In the genomic region with DNA sequence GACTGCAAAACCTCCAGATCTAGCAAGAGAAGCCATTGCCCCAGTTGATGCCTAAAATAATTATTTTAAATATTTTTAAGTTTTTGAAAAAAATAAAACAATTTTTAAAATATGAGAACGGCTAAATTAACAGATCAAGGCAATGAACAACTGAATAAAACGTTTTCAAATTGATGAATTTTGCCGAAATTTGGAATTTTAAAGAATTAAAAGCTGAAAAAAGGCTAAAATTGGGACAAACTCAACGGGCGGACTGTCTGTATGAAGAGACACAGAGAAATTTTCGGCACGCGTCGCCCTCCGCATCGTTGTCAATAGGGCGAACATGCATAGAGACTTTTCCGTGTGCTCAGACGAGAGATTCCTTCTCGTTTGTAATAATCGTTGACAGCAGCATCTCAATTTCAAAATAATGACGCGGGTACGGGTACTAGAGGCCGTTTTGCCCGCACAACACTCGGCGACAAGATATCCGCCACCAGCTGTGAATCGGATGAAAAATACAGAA, we compare ENCODE assay signal across 4 worm cellular contexts.
TF ChIP-seq lines count a peak whose summit lies in the region.

isp-1 (minus strand) TSS at position 51 of the 508 bp plus-strand sequence.
islo-1 (plus strand) TSS at position 385 of the 508 bp plus-strand sequence.

TF ChIP-seq in whole organism, L2 larva, 48 proteins besides CTCF, POLR2A, EP300 and RAD21:
- TF ChIP-seq ztf-1 (GFP tag; conservative IDR thresholded peaks at IDR 0.05; lab: Robert Waterston, UW) = no peak
- peak in 1 of 2 experiments; percentile 44 for TF ChIP-seq mdl-1 (tag; optimal IDR thresholded peaks at IDR 0.05; lab: Kevin White, UChicago)
- TF ChIP-seq nhr-129 (tag; optimal IDR thresholded peaks at IDR 0.05; lab: Kevin White, UChicago) = peak; percentile 80
- peak; percentile 45 for TF ChIP-seq fos-1 (tag; optimal IDR thresholded peaks at IDR 0.05; lab: Kevin White, UChicago)
- TF ChIP-seq unc-55 (GFP tag; optimal IDR thresholded peaks at IDR 0.05; lab: Kevin White, UChicago) = peak; percentile 76
- peak; percentile 20 for TF ChIP-seq nhr-25 (tag; optimal IDR thresholded peaks at IDR 0.05; lab: Kevin White, UChicago)
- no peak for TF ChIP-seq R02D3.7 (tag; optimal IDR thresholded peaks at IDR 0.05; lab: Kevin White, UChicago)
- peak; percentile 6 for TF ChIP-seq sma-9 (GFP tag; optimal IDR thresholded peaks at IDR 0.05; lab: Kevin White, UChicago)
- TF ChIP-seq sma-9 (tag; optimal IDR thresholded peaks at IDR 0.05; lab: Kevin White, UChicago) = no peak
- TF ChIP-seq crh-2 (tag; optimal IDR thresholded peaks at IDR 0.05; lab: Kevin White, UChicago) = peak; percentile 58
- peak; percentile 81 for TF ChIP-seq C34F6.9 (tag; optimal IDR thresholded peaks at IDR 0.05; lab: Kevin White, UChicago)
- peak; percentile 36 for TF ChIP-seq lin-11 (tag; optimal IDR thresholded peaks at IDR 0.05; lab: Kevin White, UChicago)
- TF ChIP-seq F13H6.1 (tag; optimal IDR thresholded peaks at IDR 0.05; lab: Kevin White, UChicago) = peak; percentile 43
- peak in 1 of 2 experiments; percentile 69 for TF ChIP-seq lsy-2 (tag; optimal IDR thresholded peaks at IDR 0.05; lab: Kevin White, UChicago)
- TF ChIP-seq snpc-4 (tag; optimal IDR thresholded peaks at IDR 0.05; lab: Kevin White, UChicago) = no peak
- no peak for TF ChIP-seq zag-1 (tag; optimal IDR thresholded peaks at IDR 0.05; lab: Kevin White, UChicago)

TF ChIP-seq in whole organism, L4 larva, 104 proteins besides CTCF, POLR2A, EP300 and RAD21 (continues in another document):
- TF ChIP-seq T26A8.4 (GFP tag; IDR thresholded peaks at IDR 0.05; lab: Robert Waterston, UW) = no peak
- TF ChIP-seq spr-1 (tag; optimal IDR thresholded peaks at IDR 0.05; lab: Kevin White, UChicago) = no peak
- no peak for TF ChIP-seq Y105C5A.15 (GFP tag; IDR thresholded peaks at IDR 0.05; lab: Robert Waterston, UW)
- peak; percentile 69 for TF ChIP-seq mep-1 (tag; optimal IDR thresholded peaks at IDR 0.05; lab: Kevin White, UChicago)
- TF ChIP-seq ztf-11 (tag; optimal IDR thresholded peaks at IDR 0.05; lab: Kevin White, UChicago) = no peak
- no peak for TF ChIP-seq daf-16 (GFP tag; optimal IDR thresholded peaks at IDR 0.05; lab: Kevin White, UChicago)
- TF ChIP-seq daf-16 (tag; optimal IDR thresholded peaks at IDR 0.05; lab: Kevin White, UChicago) = peak; percentile 55
- TF ChIP-seq rbr-2 (tag; optimal IDR thresholded peaks at IDR 0.05; lab: Kevin White, UChicago) = peak; percentile 29
- peak; percentile 35 for TF ChIP-seq unc-130 (GFP tag; optimal IDR thresholded peaks at IDR 0.05; lab: Kevin White, UChicago)
- TF ChIP-seq attf-4 (tag; optimal IDR thresholded peaks at IDR 0.05; lab: Kevin White, UChicago) = no peak
- TF ChIP-seq F10B5.3 (tag; optimal IDR thresholded peaks at IDR 0.05; lab: Kevin White, UChicago) = no peak
- TF ChIP-seq pqm-1 (tag; optimal IDR thresholded peaks at IDR 0.05; lab: Kevin White, UChicago) = no peak
- TF ChIP-seq fos-1 (tag; optimal IDR thresholded peaks at IDR 0.05; lab: Kevin White, UChicago) = no peak
- no peak for TF ChIP-seq Y75B8A.6 (GFP tag; IDR thresholded peaks at IDR 0.05; lab: Robert Waterston, UW)
- no peak for TF ChIP-seq set-16 (GFP tag; IDR thresholded peaks at IDR 0.05; lab: Robert Waterston, UW)
- no peak for TF ChIP-seq sdz-12 (GFP tag; optimal IDR thresholded peaks at IDR 0.05; lab: Kevin White, UChicago)
- peak; percentile 33 for TF ChIP-seq nhr-25 (tag; optimal IDR thresholded peaks at IDR 0.05; lab: Kevin White, UChicago; ENCODE audit: borderline replicate concordance, insufficient read depth)
- no peak for TF ChIP-seq unc-62 (GFP tag; optimal IDR thresholded peaks at IDR 0.05 in 1 of 2; lab: Kevin White, UChicago)
- no peak for TF ChIP-seq unc-62 (tag; optimal IDR thresholded peaks at IDR 0.05; lab: Kevin White, UChicago)
- TF ChIP-seq R02D3.7 (tag; optimal IDR thresholded peaks at IDR 0.05; lab: Kevin White, UChicago) = no peak
- peak; percentile 82 for TF ChIP-seq mes-2 (tag; optimal IDR thresholded peaks at IDR 0.05; lab: Kevin White, UChicago; ENCODE audit: poor library complexity, severe bottlenecking)
- peak; percentile 27 for TF ChIP-seq lin-13 (GFP tag; optimal IDR thresholded peaks at IDR 0.05; lab: Kevin White, UChicago)
- TF ChIP-seq nhr-237 (tag; optimal IDR thresholded peaks at IDR 0.05; lab: Kevin White, UChicago) = no peak
- TF ChIP-seq dpl-1 (GFP tag; optimal IDR thresholded peaks at IDR 0.05; lab: Kevin White, UChicago) = peak; percentile 56

TF ChIP-seq in whole organism, late embryonic, 69 proteins besides CTCF, POLR2A, EP300 and RAD21 (continues in another document):
- TF ChIP-seq lim-6 (tag; optimal IDR thresholded peaks at IDR 0.05; lab: Kevin White, UChicago) (no peak), sdc-2 (tag; optimal IDR thresholded peaks at IDR 0.05; lab: Kevin White, UChicago) (no peak), ceh-6 (GFP tag; optimal IDR thresholded peaks at IDR 0.05; lab: Kevin White, UChicago) (no peak), pha-2 (tag; optimal IDR thresholded peaks at IDR 0.05; lab: Kevin White, UChicago) (no peak), ets-4 (tag; optimal IDR thresholded peaks at IDR 0.05; lab: Kevin White, UChicago) (no peak), K09A11.1 (tag; optimal IDR thresholded peaks at IDR 0.05; lab: Kevin White, UChicago; ENCODE audit: insufficient read depth) (no peak), nfya-1 (tag; optimal IDR thresholded peaks at IDR 0.05; lab: Kevin White, UChicago) (peak; percentile 60), dmd-4 (tag; optimal IDR thresholded peaks at IDR 0.05; lab: Kevin White, UChicago; ENCODE audit: borderline replicate concordance) (no peak), ceh-34 (tag; optimal IDR thresholded peaks at IDR 0.05; lab: Kevin White, UChicago) (peak; percentile 34), odd-2 (tag; optimal IDR thresholded peaks at IDR 0.05; lab: Kevin White, UChicago) (no peak), pros-1 (tag; optimal IDR thresholded peaks at IDR 0.05; lab: Kevin White, UChicago) (no peak), pqm-1 (tag; optimal IDR thresholded peaks at IDR 0.05; lab: Kevin White, UChicago) (no peak), hlh-30 (tag; optimal IDR thresholded peaks at IDR 0.05; lab: Kevin White, UChicago; ENCODE audit: insufficient read depth) (peak; percentile 41), fax-1 (tag; optimal IDR thresholded peaks at IDR 0.05; lab: Kevin White, UChicago) (no peak), unc-42 (tag; optimal IDR thresholded peaks at IDR 0.05; lab: Kevin White, UChicago) (peak; percentile 4), ceh-45 (GFP tag; IDR thresholded peaks at IDR 0.05; lab: Robert Waterston, UW) (no peak), ahr-1 (tag; optimal IDR thresholded peaks at IDR 0.05; lab: Kevin White, UChicago) (no peak), nhr-232 (tag; optimal IDR thresholded peaks at IDR 0.05; lab: Kevin White, UChicago) (no peak), mec-3 (tag; optimal IDR thresholded peaks at IDR 0.05; lab: Kevin White, UChicago; ENCODE audit: borderline replicate concordance) (no peak), Y22D7AL.16 (tag; optimal IDR thresholded peaks at IDR 0.05; lab: Kevin White, UChicago) (no peak), ceh-2 (tag; optimal IDR thresholded peaks at IDR 0.05; lab: Kevin White, UChicago) (no peak), dve-1 (tag; optimal IDR thresholded peaks at IDR 0.05; lab: Kevin White, UChicago) (no peak), elt-2 (tag; optimal IDR thresholded peaks at IDR 0.05; lab: Kevin White, UChicago) (peak; percentile 36), ceh-9 (tag; optimal IDR thresholded peaks at IDR 0.05; lab: Kevin White, UChicago) (no peak), hlh-13 (GFP tag; optimal IDR thresholded peaks at IDR 0.05; lab: Kevin White, UChicago) (no peak), fkh-6 (tag; optimal IDR thresholded peaks at IDR 0.05; lab: Kevin White, UChicago) (no peak)

TF ChIP-seq in whole organism, mixed stage, embryonic, 35 proteins besides CTCF, POLR2A, EP300 and RAD21:
- TF ChIP-seq drap-1 (GFP tag; optimal IDR thresholded peaks at IDR 0.05; lab: Kevin White, UChicago) (no peak), unc-62 (GFP tag; optimal IDR thresholded peaks at IDR 0.05; lab: Kevin White, UChicago) (peak; percentile 38), nhr-76 (tag; optimal IDR thresholded peaks at IDR 0.05; lab: Kevin White, UChicago) (no peak), cnd-1 (tag; optimal IDR thresholded peaks at IDR 0.05; lab: Kevin White, UChicago) (peak; percentile 28), mep-1 (tag; optimal IDR thresholded peaks at IDR 0.05; lab: Kevin White, UChicago) (peak; percentile 77), nhr-237 (tag; optimal IDR thresholded peaks at IDR 0.05; lab: Kevin White, UChicago) (no peak), lin-32 (GFP tag; optimal IDR thresholded peaks at IDR 0.05; lab: Kevin White, UChicago) (no peak), nhr-12 (tag; optimal IDR thresholded peaks at IDR 0.05; lab: Kevin White, UChicago) (no peak), pha-4 (tag; optimal IDR thresholded peaks at IDR 0.05; lab: Kevin White, UChicago) (peak; percentile 73), elt-3 (tag; optimal IDR thresholded peaks at IDR 0.05; lab: Kevin White, UChicago) (no peak), M03D4.4 (tag; optimal IDR thresholded peaks at IDR 0.05; lab: Kevin White, UChicago) (no peak), lin-13 (tag; optimal IDR thresholded peaks at IDR 0.05; lab: Kevin White, UChicago) (peak; percentile 18), sem-2 (GFP tag; optimal IDR thresholded peaks at IDR 0.05; lab: Kevin White, UChicago) (no peak), bed-3 (GFP tag; optimal IDR thresholded peaks at IDR 0.05; lab: Kevin White, UChicago) (no peak), ceh-39 (tag; optimal IDR thresholded peaks at IDR 0.05; lab: Kevin White, UChicago) (peak; percentile 37), unc-120 (tag; optimal IDR thresholded peaks at IDR 0.05; lab: Kevin White, UChicago; ENCODE audit: poor library complexity, severe bottlenecking) (peak; percentile 42), hlh-1 (tag; optimal IDR thresholded peaks at IDR 0.05; lab: Kevin White, UChicago) (peak; percentile 47), ceh-43 (GFP tag; optimal IDR thresholded peaks at IDR 0.05; lab: Kevin White, UChicago) (no peak), ces-1 (GFP tag; optimal IDR thresholded peaks at IDR 0.05; lab: Kevin White, UChicago) (peak; percentile 11), lsy-2 (tag; optimal IDR thresholded peaks at IDR 0.05; lab: Kevin White, UChicago) (peak; percentile 42)
